Fruit fly (Drosophila melanogaster) S2 (cell line): ENCODE measurements around the gene CG14096.

Experiments used
- CG8478 ChIP-seq: fragments of >200 bp; optimal IDR thresholded peaks from 2 replicates; lab custom pipeline; 2018
- CTCF ChIP-seq, 2 experiments: fragments of >200 bp; optimal IDR thresholded peaks; 2 replicates each; lab custom pipeline; 2018

DNA sequence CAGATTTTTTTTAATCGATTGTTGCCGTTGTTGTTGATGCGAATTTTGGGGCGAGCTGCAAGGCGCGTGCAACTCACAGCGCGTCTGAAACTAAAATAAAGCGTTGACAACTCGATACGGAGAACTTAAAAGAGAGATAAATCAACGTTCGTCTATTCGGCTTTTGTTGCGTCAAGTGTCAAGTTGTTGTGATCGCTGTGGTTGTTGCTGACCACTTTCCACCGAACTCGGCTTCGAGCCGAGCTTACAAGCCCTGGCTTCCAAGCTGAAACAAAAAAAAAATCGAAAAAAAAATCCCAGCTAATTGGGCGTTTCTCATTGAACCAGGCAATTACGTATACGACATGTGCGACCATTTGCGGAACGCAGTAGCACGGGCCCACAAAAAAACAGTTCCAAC is 36.9 kb upstream of the CG14096 start, which contains the start of gene CG9452:
- no peak for TF ChIP-seq CG8478
- no peak for TF ChIP-seq CTCF (optimal IDR thresholded peaks at IDR 0.05; lab: Kevin White, UChicago)
